Fruit fly (Drosophila melanogaster): Measurements from ENCODE around the gene twin.

twin gene

DNA sequence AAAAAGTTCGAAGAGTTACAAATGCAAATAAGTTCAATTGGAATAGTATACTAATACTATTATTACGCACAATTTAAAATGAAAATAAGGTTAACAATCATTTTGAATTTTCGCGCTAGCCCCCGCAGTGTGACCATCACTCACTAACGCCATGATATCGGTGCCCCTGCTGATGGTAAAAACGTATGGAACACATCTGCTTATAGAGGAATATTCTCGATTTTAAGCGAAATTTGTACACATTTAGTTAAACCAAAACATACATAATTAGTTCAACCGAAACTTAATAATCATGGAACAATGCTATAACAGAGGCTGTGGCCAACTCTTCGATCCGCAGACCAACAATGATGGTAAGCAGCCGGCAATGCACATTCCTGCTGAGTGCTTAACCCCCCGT is 35.6 kb downstream of the twin start, which contains the start of gene mora (continued):
- no peak for TF ChIP-seq CG31441 (GFP tag; IDR thresholded peaks at IDR 0.05)
- no peak for TF ChIP-seq grn (GFP tag; optimal IDR thresholded peaks at IDR 0.05)
- no peak for TF ChIP-seq CG8359 (GFP tag; optimal IDR thresholded peaks at IDR 0.05; ENCODE audit: borderline replicate concordance)
- no peak for TF ChIP-seq dpn (GFP tag; optimal IDR thresholded peaks at IDR 0.05)
- TF ChIP-seq al (GFP tag; IDR thresholded peaks at IDR 0.05) = no peak
- TF ChIP-seq Lhr (GFP tag; optimal IDR thresholded peaks at IDR 0.05) = no peak
- TF ChIP-seq Mrtf (GFP tag; IDR thresholded peaks at IDR 0.05) = no peak
- peak; percentile 22 for TF ChIP-seq CG9437 (GFP tag; optimal IDR thresholded peaks at IDR 0.05)
- no peak for TF ChIP-seq danr (GFP tag; IDR thresholded peaks at IDR 0.05)
- no peak for TF ChIP-seq Dad (GFP tag; optimal IDR thresholded peaks at IDR 0.05)
- TF ChIP-seq CG18011 (GFP tag; optimal IDR thresholded peaks at IDR 0.05) = no peak
- TF ChIP-seq trh (GFP tag; optimal IDR thresholded peaks at IDR 0.05) = no peak
- TF ChIP-seq Hsf (GFP tag; optimal IDR thresholded peaks at IDR 0.05) = no peak
- no peak for TF ChIP-seq Dek (tag; optimal IDR thresholded peaks at IDR 0.05)
- no peak for TF ChIP-seq lmd (GFP tag; IDR thresholded peaks at IDR 0.05)
- TF ChIP-seq Taf1 (GFP tag; IDR thresholded peaks at IDR 0.05) = no peak
- no peak for TF ChIP-seq stc (GFP tag; IDR thresholded peaks at IDR 0.05)
- TF ChIP-seq TFAM (GFP tag; optimal IDR thresholded peaks at IDR 0.05) = no peak
- no peak for TF ChIP-seq CG5180 (GFP tag; optimal IDR thresholded peaks at IDR 0.05)
- TF ChIP-seq CG10209 (GFP tag; optimal IDR thresholded peaks at IDR 0.05) = no peak
- TF ChIP-seq CG2202 (tag; optimal IDR thresholded peaks at IDR 0.05) = no peak
- no peak for TF ChIP-seq CG42726 (GFP tag; IDR thresholded peaks at IDR 0.05; ENCODE audit: partially characterized antibody)
- no peak for TF ChIP-seq h (optimal IDR thresholded peaks at IDR 0.05)
- no peak for TF ChIP-seq CG5953 (GFP tag; IDR thresholded peaks at IDR 0.05)
- no peak for TF ChIP-seq odd (GFP tag; optimal IDR thresholded peaks at IDR 0.05)
- peak; percentile 48 for TF ChIP-seq sd (tag; optimal IDR thresholded peaks at IDR 0.05)
- no peak for TF ChIP-seq HLH3B (GFP tag; IDR thresholded peaks at IDR 0.05)
- TF ChIP-seq Bgb (GFP tag; IDR thresholded peaks at IDR 0.05; ENCODE audit: partially characterized antibody) = no peak
- no peak for TF ChIP-seq chinmo (GFP tag; IDR thresholded peaks at IDR 0.05; ENCODE audit: partially characterized antibody)
- TF ChIP-seq Nf-YB (GFP tag; optimal IDR thresholded peaks at IDR 0.05) = no peak
- no peak for TF ChIP-seq CG13894 (tag; optimal IDR thresholded peaks at IDR 0.05)
- TF ChIP-seq exex (tag; optimal IDR thresholded peaks at IDR 0.05) = no peak
- no peak for TF ChIP-seq Oaz (GFP tag; IDR thresholded peaks at IDR 0.05)
- TF ChIP-seq CG1603 (tag; optimal IDR thresholded peaks at IDR 0.05) = peak; percentile 59
- no peak for TF ChIP-seq CG8944 (GFP tag; optimal IDR thresholded peaks at IDR 0.05)
- TF ChIP-seq Dfd (GFP tag; optimal IDR thresholded peaks at IDR 0.05) = no peak
- TF ChIP-seq z (GFP tag; IDR thresholded peaks at IDR 0.05) = no peak
- no peak for TF ChIP-seq NC2β (GFP tag; optimal IDR thresholded peaks at IDR 0.05)
- TF ChIP-seq CG17568 (GFP tag; optimal IDR thresholded peaks at IDR 0.05) = no peak
- TF ChIP-seq Dip2 (GFP tag; IDR thresholded peaks at IDR 0.05) = no peak
- peak; percentile 39 for TF ChIP-seq stwl (tag; optimal IDR thresholded peaks at IDR 0.05)
- TF ChIP-seq abd-A (tag; optimal IDR thresholded peaks at IDR 0.05) = no peak
- TF ChIP-seq CG32772 (GFP tag; IDR thresholded peaks at IDR 0.05) = no peak
- no peak for TF ChIP-seq CG6854 (GFP tag; optimal IDR thresholded peaks at IDR 0.05)
- TF ChIP-seq pb (GFP tag; optimal IDR thresholded peaks at IDR 0.05) = no peak
- TF ChIP-seq CG1647 (GFP tag; optimal IDR thresholded peaks at IDR 0.05) = no peak
- peak; percentile 17 for TF ChIP-seq Ets97D (GFP tag; optimal IDR thresholded peaks at IDR 0.05)
- TF ChIP-seq unc-4 (GFP tag; IDR thresholded peaks at IDR 0.05; ENCODE audit: partially characterized antibody) = peak; percentile 16; the same call in 1 of the 2 replicates
- peak; percentile 80 for TF ChIP-seq twi (tag; optimal IDR thresholded peaks at IDR 0.05)
- no peak for TF ChIP-seq CG12155 (GFP tag; optimal IDR thresholded peaks at IDR 0.05)
- no peak for TF ChIP-seq Rx (GFP tag; IDR thresholded peaks at IDR 0.05)
- TF ChIP-seq YL-1 (GFP tag; optimal IDR thresholded peaks at IDR 0.05) = peak; percentile 72
